Worm (Caenorhabditis elegans) whole organism, L4 larva: ENCODE results near the gene nspg-6.

Experiments
- F37D6.2 ChIP-seq: sonication (generic microtip); optimal IDR thresholded peaks from 2 replicates; lab custom pipeline; 2016; ENCODE audit warnings: mild to moderate bottlenecking, missing genetic modification characterization, missing compliant biosample characterization
- F44E2.7 ChIP-seq: fragments of 200-800 bp; sonication (Bioruptor generic); IDR thresholded peaks from 2 replicates; pipeline ENCODE4 v2.1.2; 2022; ENCODE audit warnings: missing genetic modification characterization, missing compliant biosample characterization
- F49E8.2 ChIP-seq: sonication (generic microtip); optimal IDR thresholded peaks from 2 replicates; lab custom pipeline; 2016; ENCODE audit warnings: missing compliant biosample characterization, mild to moderate bottlenecking, missing genetic modification characterization, borderline replicate concordance
- R02D3.7 ChIP-seq: fragments of 150-350 bp; sonication (generic microtip); optimal IDR thresholded peaks from 3 replicates; lab custom pipeline; 2014; ENCODE audit warnings: missing biosample characterization, missing genetic modification characterization
- T20F7.1 ChIP-seq: fragments of 200-800 bp; sonication (Bioruptor generic); optimal IDR thresholded peaks from 2 replicates; lab custom pipeline; 2018; ENCODE audit warnings: mild to moderate bottlenecking, missing genetic modification characterization, missing compliant biosample characterization
- Y105C5A.15 ChIP-seq: fragments of 200-800 bp; sonication (Bioruptor generic); IDR thresholded peaks from 2 replicates; pipeline ENCODE4 v1.3.6; 2022; ENCODE audit warnings: missing genetic modification characterization, missing compliant biosample characterization
- ceh-28 ChIP-seq: fragments of 150-350 bp; optimal IDR thresholded peaks from 2 replicates; lab custom pipeline; 2014; ENCODE audit warnings: missing biosample characterization, missing genetic modification reagents, missing genetic modification characterization
- ceh-44 ChIP-seq: fragments of 200-800 bp; sonication (Bioruptor generic); IDR thresholded peaks from 2 replicates; pipeline ENCODE4 v1.3.6; 2022; ENCODE audit warnings: missing genetic modification reagents, missing genetic modification characterization, missing compliant biosample characterization
- ceh-62 ChIP-seq: sonication (generic microtip); optimal IDR thresholded peaks from 2 replicates; lab custom pipeline; 2017; ENCODE audit warnings: missing biosample characterization, missing genetic modification characterization
- ceh-82 ChIP-seq: sonication (generic microtip); optimal IDR thresholded peaks from 2 replicates; lab custom pipeline; 2017; ENCODE audit warnings: missing biosample characterization, missing genetic modification characterization
- daf-16 ChIP-seq, 3 experiments: sonication (generic microtip); optimal IDR thresholded peaks; 2 replicates each; lab custom pipeline; 2016 to 2017; ENCODE audit warnings: missing genetic modification characterization in 3 of 3, missing genetic modification reagents in 3 of 3, mild to moderate bottlenecking in 2 of 3, missing compliant biosample characterization in 2 of 3, missing biosample characterization in 1 of 3, moderate library complexity in 1 of 3
- daf-19 ChIP-seq: fragments of 200-800 bp; sonication (Bioruptor generic); conservative IDR thresholded peaks from 2 replicates; pipeline ENCODE4 v1.3.6; 2022; ENCODE audit warnings: missing genetic modification characterization, missing compliant biosample characterization
- daf-8 ChIP-seq: fragments of 200-800 bp; sonication (Bioruptor generic); IDR thresholded peaks from 2 replicates; pipeline ENCODE4 v1.3.6; 2022; ENCODE audit warnings: missing genetic modification characterization, missing compliant biosample characterization
- dmd-6 ChIP-seq: fragments of 200-800 bp; sonication (Bioruptor generic); IDR thresholded peaks from 2 replicates; pipeline ENCODE4 v1.3.6; 2022; ENCODE audit warnings: missing genetic modification reagents, missing genetic modification characterization, missing compliant biosample characterization
- dmd-8 ChIP-seq: fragments of 200-800 bp; sonication (Bioruptor generic); IDR thresholded peaks from 2 replicates; pipeline ENCODE4 v1.3.6; 2022; ENCODE audit warnings: missing genetic modification characterization, missing compliant biosample characterization
- dmd-9 ChIP-seq: fragments of 200-800 bp; sonication (Bioruptor generic); IDR thresholded peaks from 2 replicates; pipeline ENCODE4 v1.3.6; 2022; ENCODE audit warnings: missing genetic modification reagents, missing genetic modification characterization, missing compliant biosample characterization
- dpl-1 ChIP-seq: fragments of 150-350 bp; optimal IDR thresholded peaks from 2 replicates; lab custom pipeline; 2014; ENCODE audit warnings: missing biosample characterization, missing genetic modification reagents, missing genetic modification characterization
- egl-43 ChIP-seq: fragments of 200-800 bp; sonication (Bioruptor generic); IDR thresholded peaks from 2 replicates; pipeline ENCODE4 v1.3.6; 2022; ENCODE audit warnings: missing genetic modification reagents, missing genetic modification characterization, missing compliant biosample characterization
- fos-1 ChIP-seq: fragments of 150-350 bp; optimal IDR thresholded peaks from 2 replicates; lab custom pipeline; 2014; ENCODE audit warnings: missing biosample characterization, missing genetic modification characterization
- gei-8 ChIP-seq: fragments of 200-800 bp; sonication (Bioruptor generic); optimal IDR thresholded peaks from 2 replicates; lab custom pipeline; 2018; ENCODE audit warnings: mild to moderate bottlenecking, missing genetic modification characterization, missing compliant biosample characterization
- hlh-11 ChIP-seq: fragments of 200-800 bp; sonication (Bioruptor generic); optimal IDR thresholded peaks from 2 replicates; lab custom pipeline; 2018; ENCODE audit warnings: mild to moderate bottlenecking, missing genetic modification characterization, missing compliant biosample characterization
- hlh-30 ChIP-seq: sonication (generic microtip); optimal IDR thresholded peaks from 2 replicates; lab custom pipeline; 2017; ENCODE audit warnings: antibody characterized with exemption, mild to moderate bottlenecking, missing genetic modification characterization, missing compliant biosample characterization; ENCODE audit not compliant: insufficient read depth
- hmg-1.1 ChIP-seq: fragments of 200-800 bp; sonication (Bioruptor generic); IDR thresholded peaks from 2 replicates; pipeline ENCODE4 v1.3.6; 2022; ENCODE audit warnings: missing genetic modification reagents, missing genetic modification characterization, missing compliant biosample characterization
- lin-29 ChIP-seq: fragments of 200-800 bp; sonication (Bioruptor generic); IDR thresholded peaks from 2 replicates; pipeline ENCODE4 v1.3.6; 2022; ENCODE audit warnings: missing genetic modification reagents, missing genetic modification characterization, missing compliant biosample characterization
- lir-3 ChIP-seq: sonication (generic microtip); optimal IDR thresholded peaks from 2 replicates; lab custom pipeline; 2016; ENCODE audit warnings: mild to moderate bottlenecking, missing genetic modification characterization, missing compliant biosample characterization
- madf-9 ChIP-seq: fragments of 200-800 bp; sonication (Bioruptor generic); conservative IDR thresholded peaks from 2 replicates; pipeline ENCODE4 v1.3.6; 2022; ENCODE audit warnings: missing genetic modification reagents, missing genetic modification characterization, missing compliant biosample characterization
- mdl-1 ChIP-seq, 2 experiments: fragments of 150-350 bp in 1 of 2; sonication (generic microtip) in 1 of 2; optimal IDR thresholded peaks; 2 replicates each; lab custom pipeline; 2014 to 2017; ENCODE audit warnings: missing biosample characterization in 2 of 2, missing genetic modification characterization in 2 of 2
- mdt-29 ChIP-seq: fragments of 200-800 bp; sonication (Bioruptor generic); IDR thresholded peaks from 2 replicates; pipeline ENCODE4 v1.3.6; 2022; ENCODE audit warnings: missing genetic modification reagents, missing genetic modification characterization, missing compliant biosample characterization
- mep-1 ChIP-seq: fragments of 150-350 bp; sonication (generic microtip); optimal IDR thresholded peaks from 3 replicates; lab custom pipeline; 2014; ENCODE audit warnings: missing biosample characterization, missing genetic modification characterization
- mes-2 ChIP-seq: sonication (generic microtip); optimal IDR thresholded peaks from 2 replicates; lab custom pipeline; 2016; ENCODE audit warnings: missing genotype, mild to moderate bottlenecking, missing genetic modification characterization, missing compliant biosample characterization; ENCODE audit not compliant: poor library complexity, severe bottlenecking
- nhr-10 ChIP-seq: fragments of 150-350 bp; optimal IDR thresholded peaks from 2 replicates; lab custom pipeline; 2014; ENCODE audit warnings: missing biosample characterization, missing genetic modification characterization
- nhr-11 ChIP-seq: fragments of 150-350 bp; optimal IDR thresholded peaks from 2 replicates; lab custom pipeline; 2014; ENCODE audit warnings: missing biosample characterization, missing genetic modification characterization
- nhr-25 ChIP-seq: sonication (generic microtip); optimal IDR thresholded peaks from 2 replicates; lab custom pipeline; 2017; ENCODE audit warnings: missing genetic modification characterization, mild to moderate bottlenecking, missing compliant biosample characterization, antibody characterized with exemption, moderate library complexity, borderline replicate concordance; ENCODE audit not compliant: insufficient read depth
- nhr-42 ChIP-seq: fragments of 200-800 bp; sonication (Bioruptor generic); IDR thresholded peaks from 2 replicates; pipeline ENCODE4 v1.3.6; 2022; ENCODE audit warnings: missing genetic modification characterization, missing compliant biosample characterization
- nhr-48 ChIP-seq: sonication (generic microtip); optimal IDR thresholded peaks from 2 replicates; lab custom pipeline; 2016; ENCODE audit warnings: mild to moderate bottlenecking, missing genetic modification characterization, missing compliant biosample characterization
- nhr-76 ChIP-seq: fragments of 150-350 bp; optimal IDR thresholded peaks from 2 replicates; lab custom pipeline; 2014; ENCODE audit warnings: missing biosample characterization, missing genetic modification characterization
- nhr-77 ChIP-seq: fragments of 150-350 bp; optimal IDR thresholded peaks from 2 replicates; lab custom pipeline; 2014; ENCODE audit warnings: missing biosample characterization, missing genetic modification characterization
- php-3 ChIP-seq: fragments of 200-800 bp; sonication (Bioruptor generic); IDR thresholded peaks from 2 replicates; pipeline ENCODE4 v1.3.6; 2022; ENCODE audit warnings: missing genetic modification reagents, missing genetic modification characterization, missing compliant biosample characterization
- skn-1 ChIP-seq: fragments of 150-350 bp; optimal IDR thresholded peaks from 2 replicates; lab custom pipeline; 2014; ENCODE audit warnings: missing biosample characterization, missing genetic modification characterization
- snpc-1.2 ChIP-seq: fragments of 200-800 bp; sonication (Bioruptor generic); IDR thresholded peaks from 2 replicates; pipeline ENCODE4 v1.3.6; 2022; ENCODE audit warnings: missing genetic modification reagents, missing genetic modification characterization, missing compliant biosample characterization
- spr-3 ChIP-seq: fragments of 200-800 bp; sonication (Bioruptor generic); optimal IDR thresholded peaks from 2 replicates; lab custom pipeline; 2018; ENCODE audit warnings: mild to moderate bottlenecking, missing genetic modification characterization, missing compliant biosample characterization
- tag-97 ChIP-seq: fragments of 200-800 bp; sonication (Bioruptor generic); IDR thresholded peaks from 2 replicates; pipeline ENCODE4 v1.3.6; 2022; ENCODE audit warnings: missing genetic modification characterization, missing compliant biosample characterization
- tra-1 ChIP-seq: fragments of 200-800 bp; sonication (Bioruptor generic); IDR thresholded peaks from 2 replicates; pipeline ENCODE4 v1.3.6; 2022; ENCODE audit warnings: missing genetic modification reagents, missing genetic modification characterization, missing compliant biosample characterization
- unc-39 ChIP-seq: sonication (generic microtip); optimal IDR thresholded peaks from 2 replicates; lab custom pipeline; 2017; ENCODE audit warnings: missing biosample characterization, missing genetic modification characterization
- unc-62 ChIP-seq, 3 experiments: fragments of 150-350 bp in 1 of 3; sonication (generic microtip); optimal IDR thresholded peaks in 2 of 3; peaks in 1 of 3; 1 replicate in 1 of 3; 2 replicates in 2 of 3; lab custom pipeline; 2014 to 2017; ENCODE audit warnings: missing biosample characterization in 3 of 3, missing genetic modification characterization in 3 of 3, missing genetic modification reagents in 3 of 3, missing genotype in 1 of 3
- vab-7 ChIP-seq: fragments of 200-800 bp; sonication (Bioruptor generic); IDR thresholded peaks from 2 replicates; pipeline ENCODE4 v1.3.6; 2022; ENCODE audit warnings: missing genetic modification reagents, missing genetic modification characterization, missing compliant biosample characterization
- zfp-2 ChIP-seq: sonication (generic microtip); optimal IDR thresholded peaks from 2 replicates; lab custom pipeline; 2016; ENCODE audit warnings: mild to moderate bottlenecking, missing genetic modification characterization, missing compliant biosample characterization
- zfp-3 ChIP-seq: fragments of 200-800 bp; sonication (Bioruptor generic); conservative IDR thresholded peaks from 2 replicates; pipeline ENCODE4 v1.3.6; 2022; ENCODE audit warnings: missing genetic modification reagents, missing genetic modification characterization, missing compliant biosample characterization
- zip-11 ChIP-seq: fragments of 200-800 bp; sonication (Bioruptor generic); IDR thresholded peaks from 2 replicates; pipeline ENCODE4 v1.3.6; 2022; ENCODE audit warnings: missing genetic modification characterization, missing compliant biosample characterization
- zip-2 ChIP-seq: fragments of 150-350 bp; optimal IDR thresholded peaks from 2 replicates; lab custom pipeline; 2014; ENCODE audit warnings: missing biosample characterization, missing genetic modification characterization
- ztf-11 ChIP-seq: fragments of 150-350 bp; optimal IDR thresholded peaks from 2 replicates; lab custom pipeline; 2014; ENCODE audit warnings: missing biosample characterization, missing genetic modification characterization

nspg-6 gene

ce11 chrIII:7272828-7273227 lies 41.9 kb downstream of the nspg-6 start:
- TF ChIP-seq gei-8 (no peak), dmd-8 (GFP tag; lab: Robert Waterston, UW) (no peak), F49E8.2 (tag; lab: Kevin White, UChicago) (no peak), spr-3 (GFP tag; lab: Kevin White, UChicago) (no peak), Y105C5A.15 (GFP tag; lab: Robert Waterston, UW) (no peak), T20F7.1 (GFP tag; lab: Kevin White, UChicago) (no peak), ceh-62 (no peak), zip-2 (tag; lab: Kevin White, UChicago) (no peak), fos-1 (tag; lab: Kevin White, UChicago) (no peak), F44E2.7 (GFP tag; lab: Robert Waterston, UW) (no peak), ceh-44 (GFP tag; lab: Robert Waterston, UW) (no peak), tag-97 (GFP tag; lab: Robert Waterston, UW) (no peak), mdl-1 (tag; optimal IDR thresholded peaks at IDR 0.05; lab: Kevin White, UChicago) (peak in 1 of 2 experiments; percentile 35), unc-39 (tag; lab: Kevin White, UChicago) (no peak), mes-2 (tag; lab: Kevin White, UChicago) (peak; percentile 39), R02D3.7 (no peak), hmg-1.1 (GFP tag; lab: Robert Waterston, UW) (no peak), mep-1 (tag; lab: Kevin White, UChicago) (peak; percentile 9), hlh-11 (peak; percentile 81), zfp-2 (tag; lab: Kevin White, UChicago) (no peak), nhr-76 (tag; lab: Kevin White, UChicago) (peak; percentile 40), unc-62 (GFP tag; optimal IDR thresholded peaks at IDR 0.05 in 1 of 2; lab: Kevin White, UChicago) (no peak), unc-62 (tag; optimal IDR thresholded peaks at IDR 0.05; lab: Kevin White, UChicago) (no peak), php-3 (GFP tag; lab: Robert Waterston, UW) (no peak), dpl-1 (GFP tag; lab: Kevin White, UChicago) (peak; percentile 6), F37D6.2 (no peak), dmd-6 (no peak; the same call in none of the 2 replicates), nhr-77 (tag; lab: Kevin White, UChicago) (peak; percentile 7), madf-9 (GFP tag; lab: Robert Waterston, UW) (no peak), lin-29 (GFP tag; lab: Robert Waterston, UW) (no peak), lir-3 (no peak), hlh-30 (tag; lab: Kevin White, UChicago) (peak; percentile 86), skn-1 (tag; lab: Kevin White, UChicago) (no peak), nhr-48 (tag; lab: Kevin White, UChicago) (peak; percentile 47), daf-8 (GFP tag; lab: Robert Waterston, UW) (no peak), mdt-29 (no peak), daf-16 (GFP tag; optimal IDR thresholded peaks at IDR 0.05; lab: Kevin White, UChicago) (no peak), daf-16 (tag; optimal IDR thresholded peaks at IDR 0.05; lab: Kevin White, UChicago) (no peak), ztf-11 (tag; lab: Kevin White, UChicago) (no peak), zip-11 (GFP tag; lab: Robert Waterston, UW) (no peak), nhr-10 (tag; lab: Kevin White, UChicago) (no peak), daf-19 (GFP tag; lab: Robert Waterston, UW) (no peak), nhr-42 (GFP tag; lab: Robert Waterston, UW) (no peak), egl-43 (GFP tag; lab: Robert Waterston, UW) (no peak), nhr-11 (tag; lab: Kevin White, UChicago) (peak; percentile 23), ceh-82 (tag; lab: Kevin White, UChicago) (no peak), nhr-25 (no peak), tra-1 (GFP tag; lab: Robert Waterston, UW) (0 out of 2 replicates have a peak, but pooled peaks have one; percentile 42), zfp-3 (GFP tag; lab: Robert Waterston, UW) (no peak), dmd-9 (GFP tag; lab: Robert Waterston, UW) (0 out of 2 replicates have a peak, but pooled peaks have one; percentile 17), ceh-28 (tag; lab: Kevin White, UChicago) (no peak), snpc-1.2 (GFP tag; lab: Robert Waterston, UW) (no peak), vab-7 (GFP tag; lab: Robert Waterston, UW) (no peak)
